Worm (Caenorhabditis elegans): Measurements from ENCODE around the gene plp-2.

The plp-2 gene

ce11 chrX:14951797-14952196 lies 30.8 kb downstream of the plp-2 start:
- TF ChIP-seq lsl-1 (GFP tag; optimal IDR thresholded peaks at IDR 0.05) = no peak
- TF ChIP-seq lir-1 (GFP tag; conservative IDR thresholded peaks at IDR 0.05) = no peak
- TF ChIP-seq ceh-79 (tag; optimal IDR thresholded peaks at IDR 0.05) = no peak
- TF ChIP-seq rpc-1 (optimal IDR thresholded peaks at IDR 0.05) = peak; percentile 37
- TF ChIP-seq rpc-1 (tag; optimal IDR thresholded peaks at IDR 0.05) = peak; percentile 65
- no peak for TF ChIP-seq madf-10 (tag; optimal IDR thresholded peaks at IDR 0.05)
- no peak for TF ChIP-seq unc-62 (GFP tag; optimal IDR thresholded peaks at IDR 0.05)
- no peak for TF ChIP-seq xnd-1 (tag; optimal IDR thresholded peaks at IDR 0.05)
- TF ChIP-seq mcd-1 (GFP tag; IDR thresholded peaks at IDR 0.05) = no peak
- TF ChIP-seq attf-3 (GFP tag; conservative IDR thresholded peaks at IDR 0.05) = no peak
- no peak for TF ChIP-seq F39B2.1 (GFP tag; IDR thresholded peaks at IDR 0.05)
- peak; percentile 25; the same call in 1 of the 2 replicates for TF ChIP-seq D2030.7 (GFP tag; IDR thresholded peaks at IDR 0.05)
- TF ChIP-seq Y95B8A.8 (GFP tag; IDR thresholded peaks at IDR 0.05) = no peak
- TF ChIP-seq snpc-4 (GFP tag; optimal IDR thresholded peaks at IDR 0.05) = no peak
- peak in 1 of 4 experiments; percentile 36 for TF ChIP-seq snpc-4 (tag; optimal IDR thresholded peaks at IDR 0.05)
- peak; percentile 6 for TF ChIP-seq tbp1 (GFP tag; optimal IDR thresholded peaks at IDR 0.05)
- TF ChIP-seq him-1 (tag; optimal IDR thresholded peaks at IDR 0.05) = no peak
- no peak for TF ChIP-seq ceh-40 (GFP tag; IDR thresholded peaks at IDR 0.05)
- no peak for TF ChIP-seq repo-1 (tag; optimal IDR thresholded peaks at IDR 0.05)
- no peak for TF ChIP-seq snpc-1.1 (tag; optimal IDR thresholded peaks at IDR 0.05; ENCODE audit: insufficient read depth)
- TF ChIP-seq ceh-91 (GFP tag; IDR thresholded peaks at IDR 0.05) = no peak
- no peak for TF ChIP-seq ccch-3 (GFP tag; optimal IDR thresholded peaks at IDR 0.05)
- TF ChIP-seq madf-8 (GFP tag; conservative IDR thresholded peaks at IDR 0.05) = no peak
- TF ChIP-seq nfya-2 (GFP tag; IDR thresholded peaks at IDR 0.05) = no peak
- TF ChIP-seq F22D6.2 (tag; optimal IDR thresholded peaks at IDR 0.05) = no peak
- TF ChIP-seq T26A5.8 (tag; optimal IDR thresholded peaks at IDR 0.05) = no peak
- TF ChIP-seq ztf-3 (GFP tag; optimal IDR thresholded peaks at IDR 0.05) = no peak
- no peak for TF ChIP-seq ceh-100 (GFP tag; IDR thresholded peaks at IDR 0.05)
- no peak for TF ChIP-seq aptf-2 (GFP tag; conservative IDR thresholded peaks at IDR 0.05)
- TF ChIP-seq K12H6.12 (tag; optimal IDR thresholded peaks at IDR 0.05) = no peak
- no peak for TF ChIP-seq F33H1.4 (GFP tag; IDR thresholded peaks at IDR 0.05)

ce11 chrX:14947355-14947668 lies 35.3 kb downstream of the plp-2 start:
- no peak for TF ChIP-seq D2030.7 (GFP tag; IDR thresholded peaks at IDR 0.05)
- TF ChIP-seq attf-6 (GFP tag; IDR thresholded peaks at IDR 0.05) = no peak
- no peak for TF ChIP-seq F23B12.7 (tag; optimal IDR thresholded peaks at IDR 0.05; ENCODE audit: insufficient read depth)
- no peak for TF ChIP-seq F55B11.4 (tag; optimal IDR thresholded peaks at IDR 0.05; ENCODE audit: borderline replicate concordance, insufficient read depth)
- TF ChIP-seq tbx-9 (tag; optimal IDR thresholded peaks at IDR 0.05; ENCODE audit: borderline replicate concordance) = no peak
- TF ChIP-seq nhr-80 (tag; optimal IDR thresholded peaks at IDR 0.05) = no peak
- no peak for TF ChIP-seq ceh-79 (tag; optimal IDR thresholded peaks at IDR 0.05)

- TF ChIP-seq rcor-1 (GFP tag; IDR thresholded peaks at IDR 0.05) (no peak), K11D2.4 (GFP tag; IDR thresholded peaks at IDR 0.05) (0 out of 2 replicates have a peak, but pooled peaks have one; percentile 16), chd-7 (tag; optimal IDR thresholded peaks at IDR 0.05) (no peak), ztf-6 (GFP tag; IDR thresholded peaks at IDR 0.05) (no peak), Y56A3A.18 (GFP tag; IDR thresholded peaks at IDR 0.05) (no peak), gei-17 (GFP tag; optimal IDR thresholded peaks at IDR 0.05) (no peak), ccch-3 (GFP tag; optimal IDR thresholded peaks at IDR 0.05) (no peak), ztf-18 (tag; optimal IDR thresholded peaks at IDR 0.05) (no peak), pbrm-1 (GFP tag; IDR thresholded peaks at IDR 0.05) (no peak), bed-1 (GFP tag; IDR thresholded peaks at IDR 0.05) (no peak), let-607 (tag; optimal IDR thresholded peaks at IDR 0.05) (peak; percentile 47 to 51), rec-8 (tag; optimal IDR thresholded peaks at IDR 0.05) (no peak)
These were observed 35.9 kb downstream of the plp-2 start for ce11 chrX:14946464-14947354.

Measured in whole organism, young adult.